Fruit fly (Drosophila melanogaster) whole organism, prepupa: ENCODE data around the gene Osi15.

Source experiments
- CG11902 ChIP-seq: fragments of 200-800 bp; sonication (Bioruptor generic); optimal IDR thresholded peaks from 3 replicates; lab custom pipeline; 2016; ENCODE audit warnings: missing biosample characterization, missing genetic modification characterization
- CG15336 ChIP-seq: fragments of 200-800 bp; sonication (Bioruptor generic); IDR thresholded peaks from 2 replicates; pipeline ENCODE4 v1.3.6; 2022; ENCODE audit warnings: missing biosample characterization, missing genetic modification characterization
- CG31627 ChIP-seq: fragments of 200-800 bp; sonication (Bioruptor generic); optimal IDR thresholded peaks from 3 replicates; lab custom pipeline; 2016; ENCODE audit warnings: missing biosample characterization, missing genetic modification characterization
- CG32006 ChIP-seq: fragments of 200-800 bp; sonication (Bioruptor generic); optimal IDR thresholded peaks from 3 replicates; lab custom pipeline; 2017; ENCODE audit warnings: missing biosample characterization, mild to moderate bottlenecking, missing genetic modification characterization
- CG7368 ChIP-seq: fragments of 200-800 bp; sonication (Bioruptor generic); optimal IDR thresholded peaks from 3 replicates; lab custom pipeline; 2016; ENCODE audit warnings: missing biosample characterization, missing genetic modification characterization
- Sox15 ChIP-seq: fragments of 200-800 bp; sonication (Bioruptor generic); optimal IDR thresholded peaks from 3 replicates; lab custom pipeline; 2016; ENCODE audit warnings: missing biosample characterization, missing genetic modification characterization
- eg ChIP-seq: fragments of 200-800 bp; sonication (Bioruptor generic); IDR thresholded peaks from 3 replicates; pipeline ENCODE4 v1.3.6; 2022; ENCODE audit warnings: missing biosample characterization, missing genetic modification characterization
- fd85E ChIP-seq: fragments of 200-800 bp; sonication (Bioruptor generic); optimal IDR thresholded peaks from 3 replicates; lab custom pipeline; 2016; ENCODE audit warnings: missing biosample characterization, missing genetic modification characterization
- fkh ChIP-seq: fragments of 200-800 bp; sonication (Bioruptor generic); optimal IDR thresholded peaks from 3 replicates; lab custom pipeline; 2017; ENCODE audit warnings: missing biosample characterization, mild to moderate bottlenecking, missing genetic modification characterization, moderate library complexity

Osi15 gene

dm6 chr3R:6352893-6353623, 51.5 kb downstream of the Osi15 start (continued):
- TF ChIP-seq CG32006 (GFP tag; lab: Kevin White, UChicago) (peak; percentile 80), Sox15 (GFP tag; lab: Kevin White, UChicago) (no peak), CG31627 (GFP tag; lab: Kevin White, UChicago) (peak; percentile 27), eg (GFP tag; lab: Robert Waterston, UW) (peak; percentile 53; the same call in 1 of the 3 replicates), fkh (peak; percentile 69), CG15336 (GFP tag; lab: Robert Waterston, UW) (peak; percentile 47; the same call in 1 of the 2 replicates), fd85E (no peak), CG11902 (GFP tag; lab: Kevin White, UChicago) (no peak), CG7368 (no peak)
